Worm (Caenorhabditis elegans): ENCODE measurements around the gene F58A4.6.

DNA sequence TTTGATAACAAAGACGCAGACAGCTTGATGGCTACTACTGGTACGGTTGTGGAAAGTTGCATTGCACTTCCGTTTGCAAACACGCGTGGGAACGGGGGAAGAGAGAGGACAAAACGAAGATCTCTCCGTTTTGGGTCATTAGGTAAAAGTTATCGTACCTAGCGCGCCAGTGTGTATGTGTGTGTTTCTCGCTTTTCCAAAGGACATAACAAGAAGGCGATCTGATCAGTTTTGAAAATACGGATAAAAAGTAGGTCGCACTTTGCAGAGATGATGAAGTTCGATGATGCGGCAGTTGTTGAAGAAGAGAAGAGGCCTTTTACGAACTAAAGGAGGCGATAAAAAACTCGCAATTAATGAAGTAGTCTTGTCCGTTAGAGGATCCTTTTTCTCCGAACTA lies 30.8 kb downstream of the F58A4.6 start:
- TF ChIP-seq sptf-1 (tag; optimal IDR thresholded peaks at IDR 0.05) (no peak), ceh-82 (tag; optimal IDR thresholded peaks at IDR 0.05) (no peak), F16B12.6 (tag; optimal IDR thresholded peaks at IDR 0.05) (no peak), lin-13 (GFP tag; optimal IDR thresholded peaks at IDR 0.05) (no peak), mab-9 (GFP tag; IDR thresholded peaks at IDR 0.05) (no peak), snpc-4 (tag; optimal IDR thresholded peaks at IDR 0.05) (no peak), efl-1 (optimal IDR thresholded peaks at IDR 0.05) (no peak), efl-1 (GFP tag; optimal IDR thresholded peaks at IDR 0.05 in 1 of 2) (no peak), fos-1 (tag; optimal IDR thresholded peaks at IDR 0.05) (no peak), pag-3 (tag; optimal IDR thresholded peaks at IDR 0.05; ENCODE audit: borderline replicate concordance, insufficient read depth) (no peak), nhr-11 (tag; optimal IDR thresholded peaks at IDR 0.05) (no peak), nhr-237 (tag; optimal IDR thresholded peaks at IDR 0.05) (no peak), nhr-28 (tag; optimal IDR thresholded peaks at IDR 0.05) (no peak), pax-3 (tag; optimal IDR thresholded peaks at IDR 0.05) (no peak), snu-23 (GFP tag; optimal IDR thresholded peaks at IDR 0.05) (no peak)
